Worm (Caenorhabditis elegans) whole organism, mixed stage, embryonic: ENCODE results near the gene B0244.6.

Source experiments
- elt-3 ChIP-seq: fragments of 150-350 bp; optimal IDR thresholded peaks from 2 replicates; lab custom pipeline; 2014; ENCODE audit warnings: missing biosample characterization, missing genetic modification characterization
- hlh-1 ChIP-seq: fragments of 150-350 bp; optimal IDR thresholded peaks from 2 replicates; lab custom pipeline; 2014; ENCODE audit warnings: missing biosample characterization, missing genetic modification reagents, missing genetic modification characterization
- lin-13 ChIP-seq: fragments of 150-350 bp; optimal IDR thresholded peaks from 2 replicates; lab custom pipeline; 2014; ENCODE audit warnings: missing biosample characterization, missing genetic modification characterization
- nhr-12 ChIP-seq: fragments of 150-350 bp; optimal IDR thresholded peaks from 2 replicates; lab custom pipeline; 2014; ENCODE audit warnings: missing biosample characterization, missing genetic modification characterization
- nhr-237 ChIP-seq: fragments of 150-350 bp; optimal IDR thresholded peaks from 2 replicates; lab custom pipeline; 2014; ENCODE audit warnings: missing biosample characterization, missing genetic modification characterization
- nhr-28 ChIP-seq: fragments of 150-350 bp; optimal IDR thresholded peaks from 2 replicates; lab custom pipeline; 2014; ENCODE audit warnings: missing biosample characterization, missing genetic modification characterization
- nhr-76 ChIP-seq: sonication (generic microtip); optimal IDR thresholded peaks from 2 replicates; lab custom pipeline; 2017; ENCODE audit warnings: missing biosample characterization, missing genetic modification characterization
- pha-4 ChIP-seq: fragments of 150-350 bp; optimal IDR thresholded peaks from 2 replicates; lab custom pipeline; 2018; ENCODE audit warnings: missing biosample characterization, missing genetic modification reagents, missing genetic modification characterization
- sem-2 ChIP-seq: fragments of 200-800 bp; sonication (Bioruptor generic); optimal IDR thresholded peaks from 2 replicates; lab custom pipeline; 2018; ENCODE audit warnings: mild to moderate bottlenecking, missing genetic modification characterization, missing compliant biosample characterization
- snpc-4 ChIP-seq: fragments of 150-350 bp; optimal IDR thresholded peaks from 2 replicates; lab custom pipeline; 2014; ENCODE audit warnings: missing biosample characterization, missing genetic modification characterization
- zip-8 ChIP-seq: fragments of 150-350 bp; optimal IDR thresholded peaks from 2 replicates; lab custom pipeline; 2014; ENCODE audit warnings: missing biosample characterization, missing genetic modification characterization
- ztf-11 ChIP-seq: fragments of 150-350 bp; optimal IDR thresholded peaks from 2 replicates; lab custom pipeline; 2014; ENCODE audit warnings: missing biosample characterization, missing genetic modification characterization

- TF ChIP-seq ztf-11 (tag; lab: Kevin White, UChicago) (no peak), nhr-28 (tag; lab: Kevin White, UChicago) (no peak), zip-8 (tag; lab: Kevin White, UChicago) (peak; percentile 61), lin-13 (tag; lab: Kevin White, UChicago) (no peak), elt-3 (tag; lab: Kevin White, UChicago) (no peak), nhr-237 (tag; lab: Kevin White, UChicago) (no peak), nhr-76 (tag; lab: Kevin White, UChicago) (no peak), snpc-4 (tag; lab: Kevin White, UChicago) (no peak), sem-2 (GFP tag; lab: Kevin White, UChicago) (no peak), nhr-12 (tag; lab: Kevin White, UChicago) (no peak), hlh-1 (tag; lab: Kevin White, UChicago) (no peak), pha-4 (no peak)
Observed at ce11 chrIII:5763988-5764387, 26.2 kb downstream of the B0244.6 start.
